Fruit fly (Drosophila melanogaster) whole organism, embryonic: ENCODE results near the gene Rtnl1.

Source experiments
- Adf1 ChIP-seq: fragments of 200-800 bp; sonication (Bioruptor generic); IDR thresholded peaks from 2 replicates; pipeline ENCODE4 v1.3.6; 2022; ENCODE audit warnings: missing biosample characterization, missing genetic modification characterization
- Blimp-1 ChIP-seq: fragments of 200-800 bp; sonication (Bioruptor generic); optimal IDR thresholded peaks from 3 replicates; lab custom pipeline; 2018; ENCODE audit warnings: missing biosample characterization, missing genetic modification characterization, mild to moderate bottlenecking, moderate library complexity, missing genetic modification reagents
- CG10267 ChIP-seq: fragments of 200-800 bp; sonication (Bioruptor generic); optimal IDR thresholded peaks from 2 replicates; lab custom pipeline; 2018; ENCODE audit warnings: missing biosample characterization, mild to moderate bottlenecking, missing genetic modification characterization, moderate library complexity
- CG11456 ChIP-seq: fragments of 200-800 bp; sonication (Bioruptor generic); IDR thresholded peaks from 3 replicates; pipeline ENCODE4 v1.3.6; 2022; ENCODE audit warnings: missing biosample characterization, missing genetic modification characterization
- CG12391 ChIP-seq: fragments of 200-800 bp; sonication (Bioruptor generic); optimal IDR thresholded peaks from 3 replicates; lab custom pipeline; 2018; ENCODE audit warnings: missing biosample characterization, mild to moderate bottlenecking, missing genetic modification characterization, moderate library complexity
- CG12744 ChIP-seq: fragments of 200-800 bp; sonication (Bioruptor generic); optimal IDR thresholded peaks from 2 replicates; lab custom pipeline; 2016; ENCODE audit warnings: missing biosample characterization, missing genetic modification characterization
- CG13123 ChIP-seq: fragments of 200-800 bp; sonication (Bioruptor generic); optimal IDR thresholded peaks from 2 replicates; lab custom pipeline; 2016; ENCODE audit warnings: missing biosample characterization, missing genetic modification characterization
- CG14050 ChIP-seq: fragments of 200-800 bp; sonication (Bioruptor generic); IDR thresholded peaks from 3 replicates; pipeline ENCODE4 v1.3.6; 2022; ENCODE audit warnings: missing biosample characterization, missing genetic modification characterization
- CG15696 ChIP-seq: fragments of 200-800 bp; sonication (Bioruptor generic); optimal IDR thresholded peaks from 2 replicates; lab custom pipeline; 2019; ENCODE audit warnings: missing biosample characterization, mild to moderate bottlenecking, missing genetic modification characterization, moderate library complexity
- CG17568 ChIP-seq: fragments of 200-800 bp; sonication (Bioruptor generic); optimal IDR thresholded peaks from 2 replicates; lab custom pipeline; 2018; ENCODE audit warnings: missing biosample characterization, mild to moderate bottlenecking, missing genetic modification characterization, moderate library complexity
- CG17802 ChIP-seq: fragments of 200-800 bp; sonication (Bioruptor generic); optimal IDR thresholded peaks from 2 replicates; lab custom pipeline; 2018; ENCODE audit warnings: missing biosample characterization, mild to moderate bottlenecking, missing genetic modification characterization, moderate library complexity
- CG2199 ChIP-seq: fragments of 200-800 bp; sonication (Bioruptor generic); IDR thresholded peaks from 3 replicates; pipeline ENCODE4 v1.3.6; 2022; ENCODE audit warnings: missing biosample characterization, missing genetic modification characterization
- CG31224 ChIP-seq: fragments of 200-800 bp; sonication (Bioruptor generic); IDR thresholded peaks from 2 replicates; pipeline ENCODE4 v1.3.6; 2022; ENCODE audit warnings: missing biosample characterization, missing genetic modification characterization
- CG31441 ChIP-seq: fragments of 200-800 bp; sonication (Bioruptor generic); IDR thresholded peaks from 2 replicates; pipeline ENCODE4 v1.3.6; 2022; ENCODE audit warnings: missing biosample characterization, missing genetic modification characterization
- CG3847 ChIP-seq: fragments of 200-800 bp; sonication (Bioruptor generic); IDR thresholded peaks from 2 replicates; pipeline ENCODE4 v1.3.6; 2022; ENCODE audit warnings: missing biosample characterization, missing genetic modification characterization
- CG5180 ChIP-seq: fragments of 200-800 bp; sonication (Bioruptor generic); optimal IDR thresholded peaks from 3 replicates; lab custom pipeline; 2017; ENCODE audit warnings: missing biosample characterization, missing genetic modification characterization, mild to moderate bottlenecking, moderate library complexity, missing genetic modification reagents
- CG6254 ChIP-seq: fragments of 200-800 bp; sonication (Bioruptor generic); optimal IDR thresholded peaks from 3 replicates; lab custom pipeline; 2017; ENCODE audit warnings: mild to moderate bottlenecking, missing biosample characterization, missing genetic modification reagents, missing genetic modification characterization
- CG7357 ChIP-seq: fragments of 200-800 bp; sonication (Bioruptor generic); IDR thresholded peaks from 3 replicates; pipeline ENCODE4 v1.3.6; 2022; ENCODE audit warnings: missing biosample characterization, missing genetic modification characterization
- CG7556 ChIP-seq: fragments of 200-800 bp; sonication (Bioruptor generic); optimal IDR thresholded peaks from 2 replicates; lab custom pipeline; 2017; ENCODE audit warnings: missing biosample characterization, mild to moderate bottlenecking, missing genetic modification characterization
- CG7928 ChIP-seq: fragments of 200-800 bp; sonication (Bioruptor generic); optimal IDR thresholded peaks from 2 replicates; lab custom pipeline; 2017; ENCODE audit warnings: missing biosample characterization, mild to moderate bottlenecking, missing genetic modification characterization
- CG8388 ChIP-seq: fragments of 200-800 bp; sonication (Bioruptor generic); optimal IDR thresholded peaks from 2 replicates; lab custom pipeline; 2019; ENCODE audit warnings: missing biosample characterization, mild to moderate bottlenecking, missing genetic modification characterization, moderate library complexity
- CG9817 ChIP-seq: fragments of 200-800 bp; sonication (Bioruptor generic); optimal IDR thresholded peaks from 2 replicates; lab custom pipeline; 2018; ENCODE audit warnings: missing biosample characterization, mild to moderate bottlenecking, missing genetic modification characterization, moderate library complexity
- Elba2 ChIP-seq: fragments of 200-800 bp; sonication (Bioruptor generic); optimal IDR thresholded peaks from 3 replicates; lab custom pipeline; 2016; ENCODE audit warnings: missing biosample characterization, missing genetic modification characterization
- Hr78 ChIP-seq, 2 experiments: fragments of 200-800 bp in 1 of 2; fragments of >200 bp in 1 of 2; sonication (Bioruptor generic) in 1 of 2; optimal IDR thresholded peaks; 2 replicates each; lab custom pipeline; 2017 to 2019; ENCODE audit warnings: missing biosample characterization in 2 of 2, missing genetic modification characterization in 2 of 2, mild to moderate bottlenecking in 1 of 2, moderate library complexity in 1 of 2
- MBD-R2 ChIP-seq: fragments of 200-800 bp; sonication (Bioruptor generic); IDR thresholded peaks from 2 replicates; pipeline ENCODE4 v1.3.6; 2022; ENCODE audit warnings: missing biosample characterization, missing genetic modification characterization
- Meics ChIP-seq: fragments of 200-800 bp; sonication (Bioruptor generic); optimal IDR thresholded peaks from 2 replicates; lab custom pipeline; 2017; ENCODE audit warnings: missing biosample characterization, mild to moderate bottlenecking, missing genetic modification characterization
- Optix ChIP-seq: fragments of 200-800 bp; sonication (Bioruptor generic); IDR thresholded peaks from 3 replicates; pipeline ENCODE4 v1.3.6; 2022; ENCODE audit warnings: missing biosample characterization, missing genetic modification characterization
- Stat92E ChIP-seq, 3 experiments: fragments of >200 bp in 2 of 3; fragments of 200-800 bp in 1 of 3; sonication (Bioruptor generic) in 1 of 3; optimal IDR thresholded peaks; 2 replicates each; lab custom pipeline; 2017 to 2019; ENCODE audit warnings: missing biosample characterization in 3 of 3, missing genetic modification characterization in 3 of 3, mild to moderate bottlenecking in 1 of 3, moderate library complexity in 1 of 3
- Tbp ChIP-seq: fragments of >200 bp; optimal IDR thresholded peaks from 2 replicates; lab custom pipeline; 2018; ENCODE audit warnings: missing biosample characterization, missing genetic modification characterization
- Vsx1 ChIP-seq: fragments of 200-800 bp; sonication (Bioruptor generic); optimal IDR thresholded peaks from 2 replicates; lab custom pipeline; 2017; ENCODE audit warnings: missing biosample characterization, mild to moderate bottlenecking, missing genetic modification characterization, missing genetic modification reagents
- YL-1 ChIP-seq: fragments of 200-800 bp; sonication (Bioruptor generic); optimal IDR thresholded peaks from 3 replicates; lab custom pipeline; 2017; ENCODE audit warnings: missing biosample characterization, mild to moderate bottlenecking, missing genetic modification characterization
- ap ChIP-seq: fragments of 200-800 bp; sonication (Bioruptor generic); IDR thresholded peaks from 2 replicates; pipeline ENCODE4 v1.3.6; 2022; ENCODE audit warnings: missing biosample characterization, missing genetic modification characterization
- bowl ChIP-seq: fragments of 200-800 bp; sonication (Bioruptor generic); IDR thresholded peaks from 2 replicates; pipeline ENCODE4 v1.3.6; 2022; ENCODE audit warnings: missing biosample characterization, missing genetic modification characterization
- bsh ChIP-seq, 2 experiments: fragments of 200-800 bp; sonication (Bioruptor generic); optimal IDR thresholded peaks; 2 replicates each; lab custom pipeline; 2017 to 2018; ENCODE audit warnings: mild to moderate bottlenecking in 2 of 2, missing biosample characterization in 2 of 2, missing genetic modification characterization in 2 of 2, moderate library complexity in 1 of 2
- dimm ChIP-seq: fragments of 200-800 bp; sonication (Bioruptor generic); IDR thresholded peaks from 2 replicates; pipeline ENCODE4 v1.3.6; 2022; ENCODE audit warnings: missing biosample characterization, missing genetic modification characterization
- dmrt99B ChIP-seq: fragments of 200-800 bp; sonication (Bioruptor generic); optimal IDR thresholded peaks from 2 replicates; lab custom pipeline; 2018; ENCODE audit warnings: missing biosample characterization, mild to moderate bottlenecking, missing genetic modification characterization, moderate library complexity
- dpn ChIP-seq, 2 experiments: fragments of 200-800 bp; sonication (Bioruptor generic); optimal IDR thresholded peaks; 3 replicates each; lab custom pipeline; 2016; ENCODE audit warnings: missing biosample characterization in 2 of 2, missing genetic modification characterization in 2 of 2
- fd102C ChIP-seq: fragments of 200-800 bp; sonication (Bioruptor generic); optimal IDR thresholded peaks from 2 replicates; lab custom pipeline; 2018; ENCODE audit warnings: missing biosample characterization, mild to moderate bottlenecking, missing genetic modification characterization, moderate library complexity
- fd64A ChIP-seq: fragments of 200-800 bp; sonication (Bioruptor generic); optimal IDR thresholded peaks from 3 replicates; lab custom pipeline; 2018; ENCODE audit warnings: missing biosample characterization, mild to moderate bottlenecking, missing genetic modification characterization
- fru ChIP-seq: fragments of >200 bp; optimal IDR thresholded peaks from 2 replicates; lab custom pipeline; 2017
- knrl ChIP-seq: fragments of 200-800 bp; sonication (Bioruptor generic); IDR thresholded peaks from 3 replicates; pipeline ENCODE4 v1.3.6; 2022; ENCODE audit warnings: missing biosample characterization, missing genetic modification characterization; ENCODE audit not compliant: partially characterized antibody
- otp ChIP-seq: fragments of 200-800 bp; sonication (Bioruptor generic); IDR thresholded peaks from 3 replicates; pipeline ENCODE4, ENCODE4 v1.3.6; 2022; ENCODE audit warnings: missing biosample characterization, missing genetic modification characterization
- pfk ChIP-seq: fragments of 200-800 bp; sonication (Bioruptor generic); optimal IDR thresholded peaks from 2 replicates; lab custom pipeline; 2018; ENCODE audit warnings: missing biosample characterization, mild to moderate bottlenecking, missing genetic modification characterization, moderate library complexity
- sens-2 ChIP-seq: fragments of 200-800 bp; sonication (Bioruptor generic); IDR thresholded peaks from 2 replicates; pipeline ENCODE4 v1.3.6; 2022; ENCODE audit warnings: missing biosample characterization, missing genetic modification characterization
- slbo ChIP-seq: fragments of 200-800 bp; sonication (Bioruptor generic); IDR thresholded peaks from 2 replicates; pipeline ENCODE4 v1.3.6; 2022; ENCODE audit warnings: missing biosample characterization, missing genetic modification characterization
- trh ChIP-seq: fragments of 200-800 bp; sonication (Bioruptor generic); optimal IDR thresholded peaks from 2 replicates; lab custom pipeline; 2016; ENCODE audit warnings: missing biosample characterization, missing genetic modification characterization
- ttk ChIP-seq: fragments of 200-800 bp; sonication (Bioruptor generic); IDR thresholded peaks from 2 replicates; pipeline ENCODE4 v2.1.2; 2022; ENCODE audit warnings: missing biosample characterization, missing genetic modification characterization
- vnd ChIP-seq: fragments of 200-800 bp; sonication (Bioruptor generic); IDR thresholded peaks from 3 replicates; pipeline ENCODE4 v1.3.6; 2022; ENCODE audit warnings: missing biosample characterization, missing genetic modification characterization; ENCODE audit not compliant: partially characterized antibody
- yki ChIP-seq: fragments of >200 bp; optimal IDR thresholded peaks from 3 replicates; lab custom pipeline; 2018

The Rtnl1 gene

DNA sequence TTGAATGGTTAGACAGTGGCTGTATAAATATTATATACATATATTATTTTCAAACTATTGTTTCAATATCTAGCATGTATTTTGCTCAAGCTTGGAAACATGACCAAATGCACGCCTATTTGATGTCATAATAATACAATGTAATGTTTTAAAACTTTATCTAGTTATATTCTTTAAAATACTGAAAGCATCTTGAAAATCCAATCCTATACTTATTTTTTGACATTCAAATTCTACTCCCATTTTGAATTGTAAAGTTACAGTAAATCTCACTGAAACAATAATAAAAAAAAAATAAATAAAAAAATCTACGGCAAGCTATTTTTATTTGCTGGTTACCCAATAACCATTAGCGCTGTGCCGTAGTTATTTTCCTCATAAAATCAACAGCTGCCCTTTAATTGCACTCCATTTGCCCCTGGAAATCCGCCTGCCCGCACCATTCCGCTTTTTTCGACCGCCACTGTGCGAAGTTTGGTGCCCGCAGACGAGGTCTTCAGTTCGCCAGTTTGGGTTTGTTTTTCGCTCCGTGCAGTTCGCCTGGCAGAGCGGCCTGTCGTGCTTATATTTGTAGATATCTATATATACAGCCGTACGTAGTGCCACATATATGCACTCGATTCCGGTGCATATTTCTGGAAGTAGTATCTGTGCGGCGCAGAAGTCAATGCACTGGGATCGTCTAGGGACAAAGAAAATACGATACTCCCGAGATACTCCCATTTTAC lies 35.5 kb upstream of the Rtnl1 start (continued):
- TF ChIP-seq CG12744 (GFP tag; lab: Kevin White, UChicago) (no peak), bsh (GFP tag; optimal IDR thresholded peaks at IDR 0.05; lab: Kevin White, UChicago) (peak; percentile 34), CG9817 (no peak), CG7928 (GFP tag; lab: Kevin White, UChicago) (peak; percentile 26), CG15696 (tag; lab: Kevin White, UChicago) (no peak), CG5180 (peak; percentile 26), bowl (GFP tag; lab: Robert Waterston, UW) (0 out of 2 replicates have a peak, but pooled peaks have one; percentile 45), CG12391 (tag; lab: Kevin White, UChicago) (peak; percentile 61), MBD-R2 (GFP tag; lab: Robert Waterston, UW) (no peak), YL-1 (GFP tag; lab: Kevin White, UChicago) (no peak), otp (GFP tag; lab: Robert Waterston, UW) (no peak), Hr78 (GFP tag; optimal IDR thresholded peaks at IDR 0.05; lab: Kevin White, UChicago) (no peak), sens-2 (GFP tag; lab: Robert Waterston, UW) (peak; percentile 56), Optix (GFP tag; lab: Robert Waterston, UW) (no peak), Vsx1 (peak; percentile 30), dimm (GFP tag; lab: Robert Waterston, UW) (peak; percentile 46), pfk (GFP tag; lab: Kevin White, UChicago) (no peak), CG17802 (tag; lab: Kevin White, UChicago) (no peak), Elba2 (GFP tag; lab: Kevin White, UChicago) (no peak), CG13123 (no peak), CG17568 (GFP tag; lab: Kevin White, UChicago) (no peak), Adf1 (GFP tag; lab: Robert Waterston, UW) (no peak), fd64A (no peak), knrl (no peak; the same call in 2 of the 3 replicates), vnd (GFP tag; lab: Robert Waterston, UW) (no peak), fru (lab: Kevin White, UChicago) (no peak), Blimp-1 (GFP tag; lab: Kevin White, UChicago) (peak; percentile 32), CG2199 (GFP tag; lab: Robert Waterston, UW) (peak; percentile 74), CG31224 (GFP tag; lab: Robert Waterston, UW) (peak; percentile 18; the same call in 1 of the 2 replicates), CG11456 (GFP tag; lab: Robert Waterston, UW) (peak; percentile 79; the same call in 2 of the 3 replicates), ap (no peak), trh (GFP tag; lab: Kevin White, UChicago) (peak; percentile 19), CG8388 (GFP tag; lab: Kevin White, UChicago) (peak; percentile 30), CG6254 (GFP tag; lab: Kevin White, UChicago) (peak; percentile 30), dmrt99B (peak; percentile 77), CG10267 (peak; percentile 53), CG7556 (GFP tag; lab: Kevin White, UChicago) (peak; percentile 78), Tbp (no peak), CG7357 (GFP tag; lab: Robert Waterston, UW) (no peak), CG3847 (GFP tag; lab: Robert Waterston, UW) (0 out of 2 replicates have a peak, but pooled peaks have one; percentile 40), slbo (GFP tag; lab: Robert Waterston, UW) (peak; percentile 69), dpn (GFP tag; optimal IDR thresholded peaks at IDR 0.05; lab: Kevin White, UChicago) (peak; percentile 45 to 46), Meics (GFP tag; lab: Kevin White, UChicago) (peak; percentile 68), ttk (GFP tag; lab: Robert Waterston, UW) (peak; percentile 39; the same call in 1 of the 2 replicates), fd102C (GFP tag; lab: Kevin White, UChicago) (no peak), Stat92E (GFP tag; optimal IDR thresholded peaks at IDR 0.05; lab: Kevin White, UChicago) (no peak), yki (no peak), CG14050 (peak; percentile 30; the same call in 2 of the 3 replicates), CG31441 (GFP tag; lab: Robert Waterston, UW) (peak; percentile 83)
